Worm (Caenorhabditis elegans) whole organism, late embryonic: Measurements from ENCODE around the gene C01G10.15.

Experiments used
- C38D4.7 ChIP-seq: fragments of 200-800 bp; sonication (Bioruptor generic); optimal IDR thresholded peaks from 2 replicates; lab custom pipeline; 2018; ENCODE audit warnings: mild to moderate bottlenecking, missing genetic modification characterization, moderate library complexity, missing compliant biosample characterization
- K02D7.2 ChIP-seq: sonication (generic microtip); optimal IDR thresholded peaks from 2 replicates; lab custom pipeline; 2017; ENCODE audit warnings: mild to moderate bottlenecking, missing genetic modification characterization, missing compliant biosample characterization
- T23F11.4 ChIP-seq: fragments of 200-800 bp; sonication (Bioruptor generic); optimal IDR thresholded peaks from 2 replicates; lab custom pipeline; 2018; ENCODE audit warnings: mild to moderate bottlenecking, missing genetic modification characterization, missing compliant biosample characterization
- Y22D7AL.16 ChIP-seq: sonication (generic microtip); optimal IDR thresholded peaks from 2 replicates; lab custom pipeline; 2016; ENCODE audit warnings: missing genetic modification characterization, missing compliant biosample characterization
- ahr-1 ChIP-seq: sonication (generic microtip); optimal IDR thresholded peaks from 2 replicates; lab custom pipeline; 2016; ENCODE audit warnings: missing genetic modification characterization, missing compliant biosample characterization
- ceh-19 ChIP-seq: fragments of 200-800 bp; sonication (Bioruptor generic); optimal IDR thresholded peaks from 2 replicates; lab custom pipeline; 2018; ENCODE audit warnings: mild to moderate bottlenecking, missing genetic modification characterization, missing compliant biosample characterization
- ceh-2 ChIP-seq: sonication (generic microtip); optimal IDR thresholded peaks from 2 replicates; lab custom pipeline; 2016; ENCODE audit warnings: missing genotype, missing genetic modification characterization, missing compliant biosample characterization
- ceh-24 ChIP-seq: sonication (generic microtip); optimal IDR thresholded peaks from 2 replicates; lab custom pipeline; 2016; ENCODE audit warnings: mild to moderate bottlenecking, missing genetic modification characterization, missing compliant biosample characterization
- ceh-30 ChIP-seq: fragments of 150-350 bp; optimal IDR thresholded peaks from 2 replicates; lab custom pipeline; 2014; ENCODE audit warnings: missing biosample characterization, missing genetic modification characterization
- ceh-34 ChIP-seq: sonication (generic microtip); optimal IDR thresholded peaks from 2 replicates; lab custom pipeline; 2016; ENCODE audit warnings: mild to moderate bottlenecking, missing genetic modification characterization, missing compliant biosample characterization
- ceh-45 ChIP-seq: fragments of 200-800 bp; sonication (Bioruptor generic); IDR thresholded peaks from 2 replicates; pipeline ENCODE4 v1.3.6; 2022; ENCODE audit warnings: missing genetic modification reagents, missing genetic modification characterization, missing compliant biosample characterization
- ceh-48 ChIP-seq: sonication (generic microtip); optimal IDR thresholded peaks from 2 replicates; lab custom pipeline; 2016; ENCODE audit warnings: missing genetic modification characterization, inconsistent platforms, missing compliant biosample characterization
- ceh-9 ChIP-seq: sonication (generic microtip); optimal IDR thresholded peaks from 2 replicates; lab custom pipeline; 2016; ENCODE audit warnings: mild to moderate bottlenecking, missing genetic modification characterization, inconsistent platforms, missing compliant biosample characterization
- che-1 ChIP-seq: sonication (generic microtip); optimal IDR thresholded peaks from 2 replicates; lab custom pipeline; 2016; ENCODE audit warnings: mild to moderate bottlenecking, missing genetic modification characterization, missing compliant biosample characterization
- dmd-4 ChIP-seq: sonication (generic microtip); optimal IDR thresholded peaks from 2 replicates; lab custom pipeline; 2016; ENCODE audit warnings: borderline replicate concordance, missing genetic modification characterization, missing compliant biosample characterization
- dve-1 ChIP-seq: sonication (generic microtip); optimal IDR thresholded peaks from 2 replicates; lab custom pipeline; 2017; ENCODE audit warnings: antibody characterized with exemption, mild to moderate bottlenecking, missing genetic modification characterization, missing compliant biosample characterization
- elt-2 ChIP-seq: sonication (generic microtip); optimal IDR thresholded peaks from 2 replicates; lab custom pipeline; 2016; ENCODE audit warnings: missing genetic modification reagents, missing genetic modification characterization, missing compliant biosample characterization
- elt-4 ChIP-seq: sonication (generic microtip); optimal IDR thresholded peaks from 2 replicates; lab custom pipeline; 2016; ENCODE audit warnings: missing genetic modification characterization, missing compliant biosample characterization
- ets-4 ChIP-seq: sonication (generic microtip); optimal IDR thresholded peaks from 2 replicates; lab custom pipeline; 2016; ENCODE audit warnings: missing genetic modification characterization, missing compliant biosample characterization
- eyg-1 ChIP-seq: sonication (generic microtip); optimal IDR thresholded peaks from 2 replicates; lab custom pipeline; 2016; ENCODE audit warnings: missing genotype, missing genetic modification characterization, missing compliant biosample characterization
- fax-1 ChIP-seq: sonication (generic microtip); optimal IDR thresholded peaks from 2 replicates; lab custom pipeline; 2016; ENCODE audit warnings: missing genotype, missing genetic modification characterization, missing compliant biosample characterization
- fkh-10 ChIP-seq: fragments of 150-350 bp; optimal IDR thresholded peaks from 2 replicates; lab custom pipeline; 2014; ENCODE audit warnings: missing biosample characterization, missing genetic modification reagents, missing genetic modification characterization
- fkh-6 ChIP-seq: sonication (generic microtip); optimal IDR thresholded peaks from 2 replicates; lab custom pipeline; 2016; ENCODE audit warnings: missing genetic modification characterization, missing compliant biosample characterization
- gmeb-2 ChIP-seq: sonication (generic microtip); optimal IDR thresholded peaks from 2 replicates; lab custom pipeline; 2016; ENCODE audit warnings: missing genetic modification characterization, inconsistent platforms, missing compliant biosample characterization
- hlh-15 ChIP-seq: sonication (generic microtip); optimal IDR thresholded peaks from 2 replicates; lab custom pipeline; 2016; ENCODE audit warnings: missing genetic modification characterization, missing compliant biosample characterization
- hlh-30 ChIP-seq: sonication (generic microtip); optimal IDR thresholded peaks from 2 replicates; lab custom pipeline; 2017; ENCODE audit warnings: antibody characterized with exemption, missing genetic modification characterization, missing compliant biosample characterization; ENCODE audit not compliant: insufficient read depth
- hlh-6 ChIP-seq: sonication (generic microtip); optimal IDR thresholded peaks from 2 replicates; lab custom pipeline; 2016; ENCODE audit warnings: missing genotype, missing genetic modification characterization, missing compliant biosample characterization
- hlh-8 ChIP-seq: sonication (generic microtip); optimal IDR thresholded peaks from 2 replicates; lab custom pipeline; 2016; ENCODE audit warnings: missing genotype, missing genetic modification characterization, missing compliant biosample characterization
- lim-6 ChIP-seq: sonication (generic microtip); optimal IDR thresholded peaks from 2 replicates; lab custom pipeline; 2016; ENCODE audit warnings: missing genetic modification characterization, missing compliant biosample characterization
- madf-2 ChIP-seq: sonication (generic microtip); optimal IDR thresholded peaks from 2 replicates; lab custom pipeline; 2017; ENCODE audit warnings: missing genetic modification characterization, missing compliant biosample characterization
- nfya-1 ChIP-seq: sonication (generic microtip); optimal IDR thresholded peaks from 2 replicates; lab custom pipeline; 2017; ENCODE audit warnings: missing genetic modification characterization, mild to moderate bottlenecking, missing compliant biosample characterization, antibody characterized with exemption, moderate library complexity
- nhr-11 ChIP-seq: fragments of 150-350 bp; optimal IDR thresholded peaks from 2 replicates; lab custom pipeline; 2014; ENCODE audit warnings: missing biosample characterization, missing genetic modification characterization
- npax-4 ChIP-seq: sonication (generic microtip); optimal IDR thresholded peaks from 2 replicates; lab custom pipeline; 2016; ENCODE audit warnings: missing genetic modification characterization, missing compliant biosample characterization
- odd-2 ChIP-seq: sonication (generic microtip); optimal IDR thresholded peaks from 2 replicates; lab custom pipeline; 2017; ENCODE audit warnings: antibody characterized with exemption, mild to moderate bottlenecking, missing genetic modification characterization, missing compliant biosample characterization
- pag-3 ChIP-seq: sonication (generic microtip); optimal IDR thresholded peaks from 2 replicates; lab custom pipeline; 2016; ENCODE audit warnings: missing compliant biosample characterization, missing genetic modification characterization, borderline replicate concordance
- pat-9 ChIP-seq: fragments of 200-800 bp; sonication (Bioruptor generic); optimal IDR thresholded peaks from 2 replicates; lab custom pipeline; 2018; ENCODE audit warnings: mild to moderate bottlenecking, missing genetic modification characterization, moderate library complexity, missing compliant biosample characterization
- pax-1 ChIP-seq: fragments of 150-350 bp; optimal IDR thresholded peaks from 2 replicates; lab custom pipeline; 2014; ENCODE audit warnings: missing biosample characterization, missing genetic modification characterization
- pha-2 ChIP-seq: sonication (generic microtip); optimal IDR thresholded peaks from 2 replicates; lab custom pipeline; 2017; ENCODE audit warnings: mild to moderate bottlenecking, missing genetic modification characterization, missing compliant biosample characterization
- pros-1 ChIP-seq: fragments of 150-350 bp; optimal IDR thresholded peaks from 2 replicates; lab custom pipeline; 2014; ENCODE audit warnings: missing biosample characterization, missing genetic modification reagents, missing genetic modification characterization
- ref-2 ChIP-seq: sonication (generic microtip); optimal IDR thresholded peaks from 2 replicates; lab custom pipeline; 2016; ENCODE audit warnings: missing genetic modification characterization, missing compliant biosample characterization
- rnt-1 ChIP-seq: sonication (generic microtip); optimal IDR thresholded peaks from 2 replicates; lab custom pipeline; 2016; ENCODE audit warnings: missing genetic modification characterization, missing compliant biosample characterization
- sox-2 ChIP-seq: fragments of 200-800 bp; sonication (Bioruptor generic); IDR thresholded peaks from 2 replicates; pipeline ENCODE4 v1.3.6; 2022; ENCODE audit warnings: missing genetic modification reagents, missing genetic modification characterization, missing compliant biosample characterization
- syd-9 ChIP-seq: sonication (generic microtip); optimal IDR thresholded peaks from 2 replicates; lab custom pipeline; 2016; ENCODE audit warnings: mild to moderate bottlenecking, missing genetic modification characterization, moderate library complexity, missing compliant biosample characterization
- ttx-3 ChIP-seq: sonication (generic microtip); optimal IDR thresholded peaks from 2 replicates; lab custom pipeline; 2016; ENCODE audit warnings: missing genetic modification reagents, missing genetic modification characterization, missing compliant biosample characterization
- unc-3 ChIP-seq, 2 experiments: fragments of 200-800 bp in 1 of 2; sonication (Bioruptor generic) in 1 of 2; sonication (generic microtip) in 1 of 2; conservative IDR thresholded peaks in 1 of 2; optimal IDR thresholded peaks in 1 of 2; 2 replicates each; pipeline versions ENCODE4 v1.3.6 to Lab custom; 2016 to 2022; ENCODE audit warnings: missing compliant biosample characterization in 2 of 2, missing genetic modification characterization in 2 of 2, missing genetic modification reagents in 1 of 2
- unc-42 ChIP-seq: sonication (generic microtip); optimal IDR thresholded peaks from 2 replicates; lab custom pipeline; 2016; ENCODE audit warnings: missing genotype, missing genetic modification characterization, missing compliant biosample characterization
- unc-55 ChIP-seq: sonication (generic microtip); optimal IDR thresholded peaks from 2 replicates; lab custom pipeline; 2017; ENCODE audit warnings: missing biosample characterization, missing genetic modification reagents, missing genetic modification characterization
- unc-86 ChIP-seq: sonication (generic microtip); optimal IDR thresholded peaks from 2 replicates; lab custom pipeline; 2016; ENCODE audit warnings: missing genetic modification characterization, missing compliant biosample characterization
- ztf-16 ChIP-seq: sonication (generic microtip); optimal IDR thresholded peaks from 2 replicates; lab custom pipeline; 2017; ENCODE audit warnings: missing genetic modification characterization, missing compliant biosample characterization

C01G10.15 gene

DNA sequence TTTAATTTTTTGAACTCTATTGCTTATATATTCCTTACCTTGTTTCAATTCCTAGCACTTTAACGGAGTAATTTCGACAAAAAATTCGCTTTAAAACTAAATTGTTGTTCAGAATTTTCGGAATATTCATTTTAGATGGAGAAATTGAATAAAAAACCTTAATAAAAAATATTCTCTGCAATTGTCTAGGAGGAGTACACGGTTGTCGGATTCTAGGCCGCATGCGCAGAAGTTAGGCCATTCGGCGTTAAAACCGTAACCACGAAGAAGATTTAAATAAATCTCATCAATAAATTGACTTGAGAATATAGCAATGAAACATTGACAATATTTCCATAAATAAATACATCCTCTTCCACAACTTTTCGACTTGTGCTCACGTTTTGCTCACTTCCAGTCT is 4.8 kb downstream of the C01G10.15 start, which contains the start of the genes C01G10.10 and C01G10.9 (continued):
- TF ChIP-seq pag-3: no peak
- no peak for TF ChIP-seq ceh-48 (tag; lab: Kevin White, UChicago)
- no peak for TF ChIP-seq dve-1 (tag; lab: Kevin White, UChicago)
- TF ChIP-seq Y22D7AL.16: no peak
- no peak for TF ChIP-seq sox-2
- TF ChIP-seq ets-4 (tag; lab: Kevin White, UChicago): peak; percentile 91
- TF ChIP-seq T23F11.4 (GFP tag; lab: Kevin White, UChicago): no peak
- TF ChIP-seq ceh-34: peak; percentile 9
- no peak for TF ChIP-seq unc-3 (GFP tag; conservative IDR thresholded peaks at IDR 0.05; lab: Robert Waterston, UW)
- no peak for TF ChIP-seq unc-3 (tag; optimal IDR thresholded peaks at IDR 0.05; lab: Kevin White, UChicago)
- TF ChIP-seq pha-2 (tag; lab: Kevin White, UChicago): no peak
- no peak for TF ChIP-seq nhr-11 (tag; lab: Kevin White, UChicago)
- no peak for TF ChIP-seq ztf-16 (tag; lab: Kevin White, UChicago)
- TF ChIP-seq C38D4.7 (GFP tag; lab: Kevin White, UChicago): no peak
- TF ChIP-seq hlh-6: no peak
- no peak for TF ChIP-seq dmd-4 (tag; lab: Kevin White, UChicago)
- peak; percentile 33 for TF ChIP-seq fkh-6
- TF ChIP-seq che-1: no peak
- TF ChIP-seq ceh-30 (tag; lab: Kevin White, UChicago): no peak
- peak; percentile 4 for TF ChIP-seq eyg-1 (tag; lab: Kevin White, UChicago)
- no peak for TF ChIP-seq ceh-24 (tag; lab: Kevin White, UChicago)
- peak; percentile 4 for TF ChIP-seq gmeb-2 (tag; lab: Kevin White, UChicago)
- peak; percentile 89 for TF ChIP-seq ceh-2 (tag; lab: Kevin White, UChicago)
- TF ChIP-seq pat-9 (tag; lab: Kevin White, UChicago): no peak
- no peak for TF ChIP-seq unc-55 (GFP tag; lab: Kevin White, UChicago)
- TF ChIP-seq hlh-8 (tag; lab: Kevin White, UChicago): peak; percentile 7
- no peak for TF ChIP-seq odd-2 (tag; lab: Kevin White, UChicago)
- TF ChIP-seq lim-6 (tag; lab: Kevin White, UChicago): no peak
- peak; percentile 43 for TF ChIP-seq rnt-1 (tag; lab: Kevin White, UChicago)
- no peak for TF ChIP-seq K02D7.2
- no peak for TF ChIP-seq pax-1 (tag; lab: Kevin White, UChicago)
- no peak for TF ChIP-seq madf-2
- no peak for TF ChIP-seq syd-9 (tag; lab: Kevin White, UChicago)
- TF ChIP-seq hlh-30 (tag; lab: Kevin White, UChicago): no peak
- TF ChIP-seq ref-2 (tag; lab: Kevin White, UChicago): peak; percentile 70
- no peak for TF ChIP-seq nfya-1 (tag; lab: Kevin White, UChicago)
- no peak for TF ChIP-seq ttx-3 (tag; lab: Kevin White, UChicago)
- TF ChIP-seq elt-2 (tag; lab: Kevin White, UChicago): peak; percentile 81
- no peak for TF ChIP-seq hlh-15 (tag; lab: Kevin White, UChicago)
- TF ChIP-seq ceh-19 (GFP tag; lab: Kevin White, UChicago): no peak
- TF ChIP-seq ahr-1 (tag; lab: Kevin White, UChicago): no peak
- TF ChIP-seq npax-4: no peak
- TF ChIP-seq pros-1 (tag; lab: Kevin White, UChicago): no peak
- TF ChIP-seq unc-86: no peak
- no peak for TF ChIP-seq ceh-45 (GFP tag; lab: Robert Waterston, UW)
- peak; percentile 27 for TF ChIP-seq unc-42 (tag; lab: Kevin White, UChicago)
- TF ChIP-seq ceh-9 (tag; lab: Kevin White, UChicago): no peak
- no peak for TF ChIP-seq elt-4 (tag; lab: Kevin White, UChicago)
- peak; percentile 48 for TF ChIP-seq fax-1 (tag; lab: Kevin White, UChicago)
- no peak for TF ChIP-seq fkh-10 (GFP tag; lab: Kevin White, UChicago)
